Worm (Caenorhabditis elegans): ENCODE measurements around the gene tsct-1.

DNA sequence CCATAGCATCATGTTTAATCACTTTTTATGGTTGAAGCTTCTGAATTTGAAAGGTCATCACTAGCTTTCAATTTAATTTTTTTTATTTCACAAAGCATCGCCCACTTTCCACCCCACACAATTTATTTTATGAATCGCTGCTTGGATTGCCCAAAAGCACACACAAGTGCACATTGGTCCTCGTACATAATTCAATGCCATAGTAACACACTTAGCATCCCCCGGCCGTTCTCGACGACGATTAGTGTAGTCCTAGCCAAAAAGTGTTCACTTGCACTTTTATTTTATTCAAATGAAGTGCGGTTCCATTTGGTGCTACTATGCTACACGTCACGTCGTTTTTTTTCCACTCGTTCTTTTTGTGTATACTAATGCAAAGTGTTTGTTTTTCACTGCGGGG lies 45.1 kb downstream of the tsct-1 start:
- TF ChIP-seq lin-11 (tag; optimal IDR thresholded peaks at IDR 0.05) (no peak), unc-39 (tag; optimal IDR thresholded peaks at IDR 0.05) (no peak), nhr-25 (tag; optimal IDR thresholded peaks at IDR 0.05) (no peak), zag-1 (tag; optimal IDR thresholded peaks at IDR 0.05) (no peak), unc-62 (GFP tag; optimal IDR thresholded peaks at IDR 0.05) (no peak), nhr-237 (tag; optimal IDR thresholded peaks at IDR 0.05) (no peak), nhr-12 (tag; optimal IDR thresholded peaks at IDR 0.05) (no peak), mdl-1 (tag; optimal IDR thresholded peaks at IDR 0.05) (no peak), sem-4 (tag; optimal IDR thresholded peaks at IDR 0.05) (no peak), nhr-11 (tag; optimal IDR thresholded peaks at IDR 0.05) (no peak), lin-39 (tag; optimal IDR thresholded peaks at IDR 0.05) (no peak), lin-13 (GFP tag; optimal IDR thresholded peaks at IDR 0.05) (no peak), F13H6.1 (tag; optimal IDR thresholded peaks at IDR 0.05) (no peak)
